Worm (Caenorhabditis elegans) whole organism, early embryonic: Measurements from ENCODE around the gene F58F9.8.

ENCODE experiments used
- B0310.2 ChIP-seq: sonication (generic microtip); optimal IDR thresholded peaks from 2 replicates; lab custom pipeline; 2016; ENCODE audit warnings: mild to moderate bottlenecking, missing genetic modification characterization, missing compliant biosample characterization
- ama-1 ChIP-seq: fragments of 150-350 bp; optimal IDR thresholded peaks from 2 replicates; lab custom pipeline; 2014
- ceh-13 ChIP-seq: fragments of 200-800 bp; sonication (Bioruptor generic); optimal IDR thresholded peaks from 2 replicates; lab custom pipeline; 2018; ENCODE audit warnings: mild to moderate bottlenecking, missing genetic modification characterization, missing compliant biosample characterization
- flt-1 ChIP-seq: fragments of 200-800 bp; sonication (Bioruptor generic); IDR thresholded peaks from 2 replicates; pipeline ENCODE4 v1.3.6; 2022; ENCODE audit warnings: missing genetic modification characterization, missing compliant biosample characterization
- hmbx-1 ChIP-seq: sonication (generic microtip); optimal IDR thresholded peaks from 2 replicates; lab custom pipeline; 2016; ENCODE audit warnings: mild to moderate bottlenecking, missing genetic modification characterization, missing compliant biosample characterization
- hmg-4 ChIP-seq: fragments of 200-800 bp; sonication (Bioruptor generic); optimal IDR thresholded peaks from 2 replicates; lab custom pipeline; 2018; ENCODE audit warnings: mild to moderate bottlenecking, missing genetic modification characterization, missing compliant biosample characterization
- hnd-1 ChIP-seq: sonication (generic microtip); optimal IDR thresholded peaks from 2 replicates; lab custom pipeline; 2016; ENCODE audit warnings: missing genetic modification characterization, missing compliant biosample characterization
- pes-1 ChIP-seq: fragments of 200-800 bp; sonication (Bioruptor generic); IDR thresholded peaks from 2 replicates; pipeline ENCODE4 v1.3.6; 2022; ENCODE audit warnings: missing genetic modification reagents, missing genetic modification characterization, missing compliant biosample characterization
- scrt-1 ChIP-seq: fragments of 200-800 bp; sonication (Bioruptor generic); IDR thresholded peaks from 2 replicates; pipeline ENCODE4 v1.3.6; 2022; ENCODE audit warnings: missing genetic modification characterization, missing compliant biosample characterization
- sea-1 ChIP-seq: fragments of 200-800 bp; sonication (Bioruptor generic); conservative IDR thresholded peaks from 2 replicates; pipeline ENCODE4 v1.3.6; 2022; ENCODE audit warnings: missing genetic modification characterization, missing compliant biosample characterization
- tbx-11 ChIP-seq: fragments of 200-800 bp; sonication (Bioruptor generic); IDR thresholded peaks from 2 replicates; pipeline ENCODE4 v1.3.6; 2022; ENCODE audit warnings: missing genetic modification characterization, missing compliant biosample characterization
- tra-4 ChIP-seq: sonication (generic microtip); optimal IDR thresholded peaks from 2 replicates; lab custom pipeline; 2017; ENCODE audit warnings: missing genetic modification characterization, missing compliant biosample characterization

DNA sequence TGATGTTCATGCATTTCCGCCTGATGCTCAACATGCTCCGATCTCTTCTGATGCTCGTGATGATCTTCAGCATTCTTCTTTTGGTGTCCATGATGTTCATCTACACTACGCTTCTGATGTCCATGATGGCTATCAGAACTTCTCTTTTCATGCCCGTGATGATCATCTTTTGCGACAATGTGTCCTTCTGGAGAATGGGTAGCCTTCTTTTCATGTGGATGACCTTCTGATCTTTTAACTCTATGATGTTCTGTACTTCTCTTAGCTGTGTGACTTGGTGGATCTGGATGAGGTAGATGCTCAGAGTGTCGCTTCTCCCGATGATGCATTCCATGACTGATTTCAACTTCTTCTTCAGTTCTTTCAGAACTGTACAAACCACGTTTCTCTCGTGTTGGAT lies 21.0 kb downstream of the F58F9.8 start:
- TF ChIP-seq hmbx-1 (tag; lab: Kevin White, UChicago) = no peak
- TF ChIP-seq ama-1 = no peak
- TF ChIP-seq tra-4 (tag; lab: Kevin White, UChicago) = no peak
- no peak for TF ChIP-seq pes-1
- no peak for TF ChIP-seq B0310.2 (tag; lab: Kevin White, UChicago)
- no peak for TF ChIP-seq flt-1
- TF ChIP-seq sea-1 (GFP tag; lab: Robert Waterston, UW) = no peak
- no peak for TF ChIP-seq scrt-1 (GFP tag; lab: Robert Waterston, UW)
- TF ChIP-seq hnd-1 (tag; lab: Kevin White, UChicago) = no peak
- no peak for TF ChIP-seq hmg-4 (GFP tag; lab: Kevin White, UChicago)
- TF ChIP-seq tbx-11 = no peak
- TF ChIP-seq ceh-13 (GFP tag; lab: Kevin White, UChicago) = no peak
